Fruit fly (Drosophila melanogaster) whole organism, embryonic: ENCODE results near the gene Sox21a.

Experiments used
- Asciz ChIP-seq: fragments of 200-800 bp; sonication (Bioruptor generic); optimal IDR thresholded peaks from 2 replicates; lab custom pipeline; 2017; ENCODE audit warnings: missing biosample characterization, mild to moderate bottlenecking, missing genetic modification characterization, missing genetic modification reagents
- Atf3 ChIP-seq: fragments of 200-800 bp; sonication (Bioruptor generic); optimal IDR thresholded peaks from 3 replicates; lab custom pipeline; 2016; ENCODE audit warnings: missing biosample characterization, missing genetic modification characterization
- CG10267 ChIP-seq: fragments of 200-800 bp; sonication (Bioruptor generic); optimal IDR thresholded peaks from 2 replicates; lab custom pipeline; 2018; ENCODE audit warnings: missing biosample characterization, mild to moderate bottlenecking, missing genetic modification characterization, moderate library complexity
- CG10654 ChIP-seq: fragments of 200-800 bp; sonication (Bioruptor generic); optimal IDR thresholded peaks from 2 replicates; lab custom pipeline; 2016; ENCODE audit warnings: missing biosample characterization, missing genetic modification characterization
- CG11247 ChIP-seq: fragments of 200-800 bp; sonication (Bioruptor generic); IDR thresholded peaks from 2 replicates; pipeline ENCODE4 v1.3.6; 2022; ENCODE audit warnings: missing biosample characterization, missing genetic modification characterization
- CG15269 ChIP-seq: fragments of 200-800 bp; sonication (Bioruptor generic); optimal IDR thresholded peaks from 2 replicates; lab custom pipeline; 2018; ENCODE audit warnings: missing biosample characterization, mild to moderate bottlenecking, missing genetic modification characterization, moderate library complexity
- CG15696 ChIP-seq: fragments of 200-800 bp; sonication (Bioruptor generic); optimal IDR thresholded peaks from 2 replicates; lab custom pipeline; 2019; ENCODE audit warnings: missing biosample characterization, mild to moderate bottlenecking, missing genetic modification characterization, moderate library complexity
- CG16813 ChIP-seq: fragments of 200-800 bp; sonication (Bioruptor generic); IDR thresholded peaks from 3 replicates; pipeline ENCODE4 v1.3.6; 2022; ENCODE audit warnings: missing biosample characterization, missing genetic modification characterization; ENCODE audit not compliant: partially characterized antibody
- CG17359 ChIP-seq: fragments of 200-800 bp; sonication (Bioruptor generic); optimal IDR thresholded peaks from 3 replicates; lab custom pipeline; 2018; ENCODE audit warnings: missing biosample characterization, mild to moderate bottlenecking, missing genetic modification characterization, moderate library complexity
- CG17829 ChIP-seq: fragments of 200-800 bp; optimal IDR thresholded peaks from 2 replicates; lab custom pipeline; 2019; ENCODE audit warnings: missing biosample characterization, mild to moderate bottlenecking, missing genetic modification characterization, moderate library complexity
- CG18262 ChIP-seq: fragments of 200-800 bp; optimal IDR thresholded peaks from 3 replicates; lab custom pipeline; 2019; ENCODE audit warnings: missing biosample characterization, mild to moderate bottlenecking, missing genetic modification characterization, moderate library complexity
- CG2120 ChIP-seq: fragments of 200-800 bp; sonication (Bioruptor generic); optimal IDR thresholded peaks from 3 replicates; lab custom pipeline; 2016; ENCODE audit warnings: missing biosample characterization, missing genetic modification characterization
- CG32772 ChIP-seq: fragments of 200-800 bp; sonication (Bioruptor generic); IDR thresholded peaks from 2 replicates; pipeline ENCODE4 v1.3.6; 2022; ENCODE audit warnings: missing biosample characterization, missing genetic modification characterization
- CG34224 ChIP-seq: fragments of 200-800 bp; sonication (Bioruptor generic); IDR thresholded peaks from 3 replicates; pipeline ENCODE4 v1.3.6; 2022; ENCODE audit warnings: missing biosample characterization, missing genetic modification characterization; ENCODE audit not compliant: partially characterized antibody
- CG4730 ChIP-seq: fragments of 200-800 bp; sonication (Bioruptor generic); IDR thresholded peaks from 2 replicates; pipeline ENCODE4 v1.3.6; 2022; ENCODE audit warnings: missing biosample characterization, missing genetic modification characterization
- CG8290 ChIP-seq, 3 experiments: fragments of 200-800 bp; sonication (Bioruptor generic); optimal IDR thresholded peaks; 2 replicates each; lab custom pipeline; 2016 to 2019; ENCODE audit warnings: missing biosample characterization in 3 of 3, missing genetic modification characterization in 3 of 3, mild to moderate bottlenecking in 2 of 3, moderate library complexity in 1 of 3
- CG8765 ChIP-seq: fragments of 200-800 bp; sonication (Bioruptor generic); IDR thresholded peaks from 2 replicates; pipeline ENCODE4 v1.3.6; 2022; ENCODE audit warnings: missing biosample characterization, missing genetic modification characterization
- CG8944 ChIP-seq: fragments of 200-800 bp; sonication (Bioruptor generic); optimal IDR thresholded peaks from 3 replicates; lab custom pipeline; 2016; ENCODE audit warnings: missing biosample characterization, missing genetic modification characterization
- CG9215 ChIP-seq: fragments of 200-800 bp; sonication (Bioruptor generic); IDR thresholded peaks from 2 replicates; pipeline ENCODE4 v1.3.6; 2022; ENCODE audit warnings: missing biosample characterization, missing genetic modification characterization
- CG9727 ChIP-seq: fragments of 200-800 bp; sonication (Bioruptor generic); optimal IDR thresholded peaks from 3 replicates; lab custom pipeline; 2017; ENCODE audit warnings: missing biosample characterization, mild to moderate bottlenecking, missing genetic modification characterization
- Chrac-16 ChIP-seq: fragments of 200-800 bp; sonication (Bioruptor generic); optimal IDR thresholded peaks from 3 replicates; lab custom pipeline; 2016; ENCODE audit warnings: missing biosample characterization, missing genetic modification characterization
- D19A ChIP-seq: fragments of 200-800 bp; optimal IDR thresholded peaks from 3 replicates; lab custom pipeline; 2019; ENCODE audit warnings: missing biosample characterization, mild to moderate bottlenecking, missing genetic modification characterization, moderate library complexity
- Dek ChIP-seq: fragments of 200-800 bp; sonication (Bioruptor generic); optimal IDR thresholded peaks from 3 replicates; lab custom pipeline; 2019; ENCODE audit warnings: missing biosample characterization, mild to moderate bottlenecking, missing genetic modification characterization, moderate library complexity
- Dip2 ChIP-seq: fragments of 200-800 bp; sonication (Bioruptor generic); IDR thresholded peaks from 2 replicates; pipeline ENCODE4 v1.3.6; 2022; ENCODE audit warnings: missing biosample characterization, missing genetic modification characterization
- Doc3 ChIP-seq: fragments of 200-800 bp; sonication (Bioruptor generic); IDR thresholded peaks from 3 replicates; pipeline ENCODE4 v1.3.6; 2022; ENCODE audit warnings: missing biosample characterization, missing genetic modification characterization; ENCODE audit not compliant: partially characterized antibody
- Fer1 ChIP-seq: fragments of 200-800 bp; sonication (Bioruptor generic); optimal IDR thresholded peaks from 2 replicates; lab custom pipeline; 2017; ENCODE audit warnings: missing biosample characterization, mild to moderate bottlenecking, missing genetic modification characterization
- HHEX ChIP-seq: fragments of 200-800 bp; sonication (Bioruptor generic); optimal IDR thresholded peaks from 3 replicates; lab custom pipeline; 2017; ENCODE audit warnings: missing biosample characterization, mild to moderate bottlenecking, missing genetic modification characterization, missing genetic modification reagents
- Hr51 ChIP-seq, 2 experiments: fragments of 200-800 bp; sonication (Bioruptor generic); optimal IDR thresholded peaks; 2 replicates in 1 of 2; 3 replicates in 1 of 2; lab custom pipeline; 2016 to 2018; ENCODE audit warnings: missing biosample characterization in 2 of 2, missing genetic modification characterization in 2 of 2, mild to moderate bottlenecking in 1 of 2, moderate library complexity in 1 of 2
- Lpt ChIP-seq: fragments of >200 bp; optimal IDR thresholded peaks from 2 replicates; lab custom pipeline; 2018; ENCODE audit warnings: missing biosample characterization, missing genetic modification characterization
- NFAT ChIP-seq: fragments of 200-800 bp; sonication (Bioruptor generic); IDR thresholded peaks from 2 replicates; pipeline ENCODE4 v1.3.6; 2022; ENCODE audit warnings: missing biosample characterization, missing genetic modification characterization
- Spps ChIP-seq: fragments of 200-800 bp; sonication (Bioruptor generic); optimal IDR thresholded peaks from 2 replicates; lab custom pipeline; 2018; ENCODE audit warnings: missing biosample characterization, mild to moderate bottlenecking, missing genetic modification characterization
- Taf1 ChIP-seq: fragments of 200-800 bp; sonication (Bioruptor generic); IDR thresholded peaks from 2 replicates; pipeline ENCODE4 v1.3.6; 2022; ENCODE audit warnings: missing biosample characterization, missing genetic modification characterization
- Tbp ChIP-seq: fragments of >200 bp; optimal IDR thresholded peaks from 2 replicates; lab custom pipeline; 2018; ENCODE audit warnings: missing biosample characterization, missing genetic modification characterization
- bbx ChIP-seq: fragments of 200-800 bp; sonication (Bioruptor generic); IDR thresholded peaks from 2 replicates; pipeline ENCODE4 v1.3.6; 2022; ENCODE audit warnings: missing biosample characterization, missing genetic modification characterization; ENCODE audit not compliant: partially characterized antibody
- br ChIP-seq: fragments of >200 bp; optimal IDR thresholded peaks from 2 replicates; lab custom pipeline; 2017
- cwo ChIP-seq: fragments of 200-800 bp; sonication (Bioruptor generic); optimal IDR thresholded peaks from 3 replicates; lab custom pipeline; 2017; ENCODE audit warnings: missing biosample characterization, missing genetic modification characterization, mild to moderate bottlenecking, moderate library complexity, missing genetic modification reagents
- disco-r ChIP-seq: fragments of 200-800 bp; sonication (Bioruptor generic); optimal IDR thresholded peaks from 2 replicates; lab custom pipeline; 2016; ENCODE audit warnings: missing biosample characterization, missing genetic modification characterization
- esg ChIP-seq: fragments of 200-800 bp; sonication (Bioruptor generic); conservative IDR thresholded peaks from 2 replicates; pipeline ENCODE4 v1.3.6; 2022; ENCODE audit warnings: missing biosample characterization, missing genetic modification characterization
- eve ChIP-seq, 2 experiments: fragments of >200 bp; optimal IDR thresholded peaks; 2 replicates each; lab custom pipeline; 2017; ENCODE audit warnings: missing biosample characterization in 2 of 2, missing genetic modification characterization in 2 of 2
- lov ChIP-seq, 2 experiments: fragments of 200-800 bp in 1 of 2; fragments of >200 bp in 1 of 2; sonication (Bioruptor generic) in 1 of 2; IDR thresholded peaks in 1 of 2; optimal IDR thresholded peaks in 1 of 2; 2 replicates in 1 of 2; 3 replicates in 1 of 2; pipeline versions ENCODE4 v1.3.6 to Lab custom; 2017 to 2022; ENCODE audit warnings: missing biosample characterization in 1 of 2, missing genetic modification characterization in 1 of 2
- mam ChIP-seq: fragments of 200-800 bp; sonication (Bioruptor generic); optimal IDR thresholded peaks from 3 replicates; lab custom pipeline; 2016; ENCODE audit warnings: missing biosample characterization, missing genetic modification characterization
- nmo ChIP-seq: fragments of 200-800 bp; sonication (Bioruptor generic); optimal IDR thresholded peaks from 2 replicates; lab custom pipeline; 2018; ENCODE audit warnings: missing biosample characterization, mild to moderate bottlenecking, missing genetic modification characterization, moderate library complexity
- pfk ChIP-seq: fragments of 200-800 bp; sonication (Bioruptor generic); optimal IDR thresholded peaks from 2 replicates; lab custom pipeline; 2018; ENCODE audit warnings: missing biosample characterization, mild to moderate bottlenecking, missing genetic modification characterization, moderate library complexity
- pum ChIP-seq: fragments of 200-800 bp; sonication (Bioruptor generic); optimal IDR thresholded peaks from 2 replicates; lab custom pipeline; 2016; ENCODE audit warnings: missing biosample characterization, missing genetic modification characterization
- sug ChIP-seq: fragments of 200-800 bp; optimal IDR thresholded peaks from 2 replicates; lab custom pipeline; 2019; ENCODE audit warnings: missing biosample characterization, mild to moderate bottlenecking, missing genetic modification characterization, moderate library complexity
- toy ChIP-seq: fragments of 200-800 bp; sonication (Bioruptor generic); IDR thresholded peaks from 2 replicates; pipeline ENCODE4 v1.3.6; 2022; ENCODE audit warnings: missing biosample characterization, missing genetic modification characterization
- twi ChIP-seq: fragments of 200-800 bp; optimal IDR thresholded peaks from 2 replicates; lab custom pipeline; 2019; ENCODE audit warnings: missing biosample characterization, mild to moderate bottlenecking, missing genetic modification characterization, moderate library complexity
- z ChIP-seq: fragments of 200-800 bp; sonication (Bioruptor generic); IDR thresholded peaks from 3 replicates; pipeline ENCODE4 v1.3.6; 2022; ENCODE audit warnings: missing biosample characterization, missing genetic modification characterization
- zf30C ChIP-seq: fragments of 200-800 bp; sonication (Bioruptor generic); optimal IDR thresholded peaks from 3 replicates; lab custom pipeline; 2018; ENCODE audit warnings: missing biosample characterization, mild to moderate bottlenecking, missing genetic modification characterization

The Sox21a gene

dm6 chr3L:14131274-14131989 lies 23.5 kb upstream of the Sox21a start, which contains the start of gene Sox21b (continued):
- TF ChIP-seq twi (tag; lab: Kevin White, UChicago) = peak; percentile 18
- no peak for TF ChIP-seq Atf3 (GFP tag; lab: Kevin White, UChicago)
- no peak for TF ChIP-seq CG8765 (GFP tag; lab: Robert Waterston, UW)
- TF ChIP-seq bbx = no peak; the same call in 1 of the 2 replicates
- TF ChIP-seq Fer1 (GFP tag; lab: Kevin White, UChicago) = no peak
- TF ChIP-seq Spps (tag; lab: Kevin White, UChicago) = no peak
- TF ChIP-seq CG18262 (tag; lab: Kevin White, UChicago) = no peak
- TF ChIP-seq CG11247 (GFP tag; lab: Robert Waterston, UW) = no peak
- TF ChIP-seq Tbp (GFP tag; lab: Kevin White, UChicago) = no peak
- no peak for TF ChIP-seq CG15269
- TF ChIP-seq CG32772 (GFP tag; lab: Robert Waterston, UW) = peak; percentile 88
- TF ChIP-seq CG16813 (GFP tag; lab: Robert Waterston, UW) = peak; percentile 42; the same call in 1 of the 3 replicates
- no peak for TF ChIP-seq Dek (tag; lab: Kevin White, UChicago)
- no peak for TF ChIP-seq NFAT (GFP tag; lab: Robert Waterston, UW)
- no peak for TF ChIP-seq CG9215 (GFP tag; lab: Robert Waterston, UW)
- no peak for TF ChIP-seq sug (tag; lab: Kevin White, UChicago)
- no peak for TF ChIP-seq CG9727 (GFP tag; lab: Kevin White, UChicago)
- no peak for TF ChIP-seq CG4730 (GFP tag; lab: Robert Waterston, UW)
- TF ChIP-seq Taf1 (GFP tag; lab: Robert Waterston, UW) = no peak
- no peak for TF ChIP-seq cwo (GFP tag; lab: Kevin White, UChicago)
- no peak for TF ChIP-seq Dip2
- TF ChIP-seq lov (optimal IDR thresholded peaks at IDR 0.05; lab: Kevin White, UChicago) = no peak
- TF ChIP-seq lov (GFP tag; IDR thresholded peaks at IDR 0.05; lab: Robert Waterston, UW) = no peak
- no peak for TF ChIP-seq Asciz (GFP tag; lab: Kevin White, UChicago)
- peak; percentile 35 for TF ChIP-seq nmo (GFP tag; lab: Kevin White, UChicago)
- no peak for TF ChIP-seq CG17359
- TF ChIP-seq zf30C (GFP tag; lab: Kevin White, UChicago) = no peak
- TF ChIP-seq CG2120 (GFP tag; lab: Kevin White, UChicago) = no peak
- TF ChIP-seq br (lab: Kevin White, UChicago) = no peak
- no peak for TF ChIP-seq CG10654 (GFP tag; lab: Kevin White, UChicago)
- no peak for TF ChIP-seq mam (GFP tag; lab: Kevin White, UChicago)
- TF ChIP-seq pfk (GFP tag; lab: Kevin White, UChicago) = no peak
- peak; percentile 30; the same call in 2 of the 3 replicates for TF ChIP-seq CG34224
- TF ChIP-seq eve (GFP tag; optimal IDR thresholded peaks at IDR 0.05; lab: Kevin White, UChicago) = no peak
- no peak for TF ChIP-seq CG8944 (GFP tag; lab: Kevin White, UChicago)
- TF ChIP-seq HHEX (GFP tag; lab: Kevin White, UChicago) = no peak
- TF ChIP-seq disco-r (GFP tag; lab: Kevin White, UChicago) = no peak
- no peak for TF ChIP-seq Lpt (GFP tag; lab: Kevin White, UChicago)
- no peak for TF ChIP-seq CG15696 (tag; lab: Kevin White, UChicago)
- TF ChIP-seq Doc3 = no peak
- no peak for TF ChIP-seq CG8290 (GFP tag; optimal IDR thresholded peaks at IDR 0.05; lab: Kevin White, UChicago)
- no peak for TF ChIP-seq CG8290 (tag; optimal IDR thresholded peaks at IDR 0.05; lab: Kevin White, UChicago)
- no peak for TF ChIP-seq Chrac-16 (GFP tag; lab: Kevin White, UChicago)
- TF ChIP-seq pum (GFP tag; lab: Kevin White, UChicago) = no peak
- TF ChIP-seq CG17829 (tag; lab: Kevin White, UChicago) = peak; percentile 5
- no peak for TF ChIP-seq CG10267 (tag; lab: Kevin White, UChicago)
- TF ChIP-seq toy (GFP tag; lab: Robert Waterston, UW) = no peak
- no peak for TF ChIP-seq esg
- TF ChIP-seq z = 0 out of 3 replicates have a peak, but pooled peaks have one; percentile 38
- no peak for TF ChIP-seq D19A (tag; lab: Kevin White, UChicago)
- TF ChIP-seq Hr51 (GFP tag; optimal IDR thresholded peaks at IDR 0.05; lab: Kevin White, UChicago) = no peak
